Worm (Caenorhabditis elegans) whole organism, L2 larva: ENCODE results near the gene gldi-6.

Experiments used
- ceh-16 ChIP-seq: fragments of 150-350 bp; optimal IDR thresholded peaks from 2 replicates; lab custom pipeline; 2014; ENCODE audit warnings: missing biosample characterization, missing genetic modification characterization
- dmd-4 ChIP-seq: sonication (generic microtip); optimal IDR thresholded peaks from 2 replicates; lab custom pipeline; 2017; ENCODE audit warnings: missing biosample characterization, missing genetic modification characterization
- elt-1 ChIP-seq: fragments of 150-350 bp; optimal IDR thresholded peaks from 2 replicates; lab custom pipeline; 2014; ENCODE audit warnings: missing biosample characterization, missing genetic modification characterization
- nhr-11 ChIP-seq: fragments of 150-350 bp; optimal IDR thresholded peaks from 2 replicates; lab custom pipeline; 2014; ENCODE audit warnings: missing biosample characterization, missing genetic modification characterization
- nhr-23 ChIP-seq: fragments of 150-350 bp; optimal IDR thresholded peaks from 2 replicates; lab custom pipeline; 2014; ENCODE audit warnings: missing biosample characterization, missing genetic modification reagents, missing genetic modification characterization
- nhr-77 ChIP-seq: fragments of 150-350 bp; optimal IDR thresholded peaks from 2 replicates; lab custom pipeline; 2014; ENCODE audit warnings: missing biosample characterization, missing genetic modification characterization
- unc-39 ChIP-seq: fragments of 150-350 bp; optimal IDR thresholded peaks from 2 replicates; lab custom pipeline; 2014; ENCODE audit warnings: missing biosample characterization, missing genetic modification characterization
- ztf-1 ChIP-seq: fragments of 200-800 bp; sonication (Bioruptor generic); conservative IDR thresholded peaks from 2 replicates; pipeline ENCODE4 v1.3.6; 2022; ENCODE audit warnings: missing genetic modification characterization, missing compliant biosample characterization

DNA sequence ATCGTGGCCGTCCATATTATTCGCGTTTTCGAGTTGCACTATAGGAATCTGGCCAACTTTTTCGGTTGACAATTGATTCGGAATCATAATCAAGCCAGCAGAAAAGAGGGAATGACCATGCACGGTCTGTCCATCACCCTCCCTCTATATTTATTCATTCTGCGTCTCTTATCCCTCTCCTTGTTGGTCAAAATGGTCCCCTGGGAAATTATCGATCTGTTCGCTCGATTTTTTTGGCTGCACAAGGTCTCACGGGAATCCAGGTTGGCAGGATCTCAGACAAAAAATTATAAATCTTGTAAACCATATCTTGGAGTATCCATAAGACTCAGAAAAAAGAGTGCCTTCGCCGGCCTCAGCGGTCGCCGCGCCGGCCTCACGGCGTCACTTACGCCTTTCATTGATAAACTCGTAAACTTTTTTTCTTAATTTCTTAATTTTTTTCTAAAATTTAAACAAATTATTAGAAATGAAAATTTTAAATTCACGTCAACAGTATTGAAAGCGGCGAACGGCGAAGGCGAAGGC lies 32.3 kb upstream of the gldi-6 start, which contains the start of the genes F18A12.7 and F18A12.2:
- no peak for TF ChIP-seq nhr-23
- TF ChIP-seq dmd-4 (tag; lab: Kevin White, UChicago), result no peak
- no peak for TF ChIP-seq elt-1
- no peak for TF ChIP-seq nhr-77 (tag; lab: Kevin White, UChicago)
- no peak for TF ChIP-seq ceh-16 (tag; lab: Kevin White, UChicago)
- TF ChIP-seq ztf-1 (GFP tag; lab: Robert Waterston, UW), result no peak
- no peak for TF ChIP-seq unc-39 (tag; lab: Kevin White, UChicago)
- TF ChIP-seq nhr-11, result no peak
